Worm (Caenorhabditis elegans) whole organism, early embryonic: ENCODE measurements around the gene ins-6.
A peak's percentile ranks its signal among the peaks of the same experiment; 100 is the strongest.

Experiments
- B0310.2 ChIP-seq: sonication (generic microtip); optimal IDR thresholded peaks from 2 replicates; lab custom pipeline; 2016; ENCODE audit warnings: mild to moderate bottlenecking, missing genetic modification characterization, missing compliant biosample characterization
- F13C5.2 ChIP-seq: sonication (generic microtip); optimal IDR thresholded peaks from 2 replicates; lab custom pipeline; 2017; ENCODE audit warnings: mild to moderate bottlenecking, missing genetic modification characterization, inconsistent platforms, missing compliant biosample characterization
- aly-1 ChIP-seq: sonication (generic microtip); optimal IDR thresholded peaks from 2 replicates; lab custom pipeline; 2016; ENCODE audit warnings: missing genetic modification characterization, missing compliant biosample characterization
- ama-1 ChIP-seq: fragments of 150-350 bp; optimal IDR thresholded peaks from 2 replicates; lab custom pipeline; 2014
- ceh-13 ChIP-seq: fragments of 200-800 bp; sonication (Bioruptor generic); optimal IDR thresholded peaks from 2 replicates; lab custom pipeline; 2018; ENCODE audit warnings: mild to moderate bottlenecking, missing genetic modification characterization, missing compliant biosample characterization
- ceh-36 ChIP-seq: sonication (generic microtip); optimal IDR thresholded peaks from 2 replicates; lab custom pipeline; 2016; ENCODE audit warnings: missing genetic modification characterization, inconsistent platforms, missing compliant biosample characterization
- ets-7 ChIP-seq: sonication (generic microtip); optimal IDR thresholded peaks from 2 replicates; lab custom pipeline; 2016; ENCODE audit warnings: missing genotype, missing genetic modification characterization, missing compliant biosample characterization
- flt-1 ChIP-seq: fragments of 200-800 bp; sonication (Bioruptor generic); IDR thresholded peaks from 2 replicates; pipeline ENCODE4 v1.3.6; 2022; ENCODE audit warnings: missing genetic modification characterization, missing compliant biosample characterization
- hmbx-1 ChIP-seq: sonication (generic microtip); optimal IDR thresholded peaks from 2 replicates; lab custom pipeline; 2016; ENCODE audit warnings: mild to moderate bottlenecking, missing genetic modification characterization, missing compliant biosample characterization
- hmg-4 ChIP-seq: fragments of 200-800 bp; sonication (Bioruptor generic); optimal IDR thresholded peaks from 2 replicates; lab custom pipeline; 2018; ENCODE audit warnings: mild to moderate bottlenecking, missing genetic modification characterization, missing compliant biosample characterization
- hnd-1 ChIP-seq: sonication (generic microtip); optimal IDR thresholded peaks from 2 replicates; lab custom pipeline; 2016; ENCODE audit warnings: missing genetic modification characterization, missing compliant biosample characterization
- pes-1 ChIP-seq: fragments of 200-800 bp; sonication (Bioruptor generic); IDR thresholded peaks from 2 replicates; pipeline ENCODE4 v1.3.6; 2022; ENCODE audit warnings: missing genetic modification reagents, missing genetic modification characterization, missing compliant biosample characterization
- scrt-1 ChIP-seq: fragments of 200-800 bp; sonication (Bioruptor generic); IDR thresholded peaks from 2 replicates; pipeline ENCODE4 v1.3.6; 2022; ENCODE audit warnings: missing genetic modification characterization, missing compliant biosample characterization
- sea-1 ChIP-seq: fragments of 200-800 bp; sonication (Bioruptor generic); conservative IDR thresholded peaks from 2 replicates; pipeline ENCODE4 v1.3.6; 2022; ENCODE audit warnings: missing genetic modification characterization, missing compliant biosample characterization
- tbx-11 ChIP-seq: fragments of 200-800 bp; sonication (Bioruptor generic); IDR thresholded peaks from 2 replicates; pipeline ENCODE4 v1.3.6; 2022; ENCODE audit warnings: missing genetic modification characterization, missing compliant biosample characterization
- tbx-37 ChIP-seq: fragments of 200-800 bp; sonication (Bioruptor generic); conservative IDR thresholded peaks from 2 replicates; pipeline ENCODE4 v1.3.6; 2022; ENCODE audit warnings: missing genetic modification reagents, missing genetic modification characterization, missing compliant biosample characterization
- tra-4 ChIP-seq: sonication (generic microtip); optimal IDR thresholded peaks from 2 replicates; lab custom pipeline; 2017; ENCODE audit warnings: missing genetic modification characterization, missing compliant biosample characterization

Gene ins-6

ce11 chrII:5961317-5961716 is 38.9 kb upstream of the ins-6 start, which contains the start of gene B0034.7:
TSS of gene B0034.7 (plus strand) at chrII:5961617.
- TF ChIP-seq pes-1 (GFP tag; lab: Robert Waterston, UW), result no peak
- no peak for TF ChIP-seq ama-1
- no peak for TF ChIP-seq tbx-11 (GFP tag; lab: Robert Waterston, UW)

ce11 chrII:5962343-5962742 is 37.9 kb upstream of the ins-6 start:
- TF ChIP-seq tra-4 (no peak), flt-1 (GFP tag; lab: Robert Waterston, UW) (no peak), sea-1 (no peak), aly-1 (no peak)

ce11 chrII:5964962-5965361 is 35.3 kb upstream of the ins-6 start:
- TF ChIP-seq ets-7 (tag; lab: Kevin White, UChicago), result no peak
- no peak for TF ChIP-seq flt-1 (GFP tag; lab: Robert Waterston, UW)
- TF ChIP-seq F13C5.2, result no peak
- TF ChIP-seq tra-4, result no peak
- TF ChIP-seq ceh-13 (GFP tag; lab: Kevin White, UChicago), result no peak

ce11 chrII:5966637-5967036 is 33.6 kb upstream of the ins-6 start:
- TF ChIP-seq ets-7 (tag; lab: Kevin White, UChicago) (peak; percentile 2), ceh-13 (GFP tag; lab: Kevin White, UChicago) (no peak)

- TF ChIP-seq tra-4 (no peak), F13C5.2 (no peak), pes-1 (GFP tag; lab: Robert Waterston, UW) (no peak), hmg-4 (no peak), ceh-13 (GFP tag; lab: Kevin White, UChicago) (no peak), tbx-37 (no peak), tbx-11 (GFP tag; lab: Robert Waterston, UW) (no peak), flt-1 (GFP tag; lab: Robert Waterston, UW) (no peak), sea-1 (no peak), aly-1 (no peak), hmbx-1 (tag; lab: Kevin White, UChicago) (no peak), ets-7 (tag; lab: Kevin White, UChicago) (no peak), B0310.2 (tag; lab: Kevin White, UChicago) (no peak), scrt-1 (GFP tag; lab: Robert Waterston, UW) (no peak), hnd-1 (tag; lab: Kevin White, UChicago) (no peak), ama-1 (no peak)
Observed at ce11 chrII:5968037-5968436, 32.2 kb upstream of the ins-6 start, which contains the start of gene B0034.1. TSS of gene B0034.1 (plus strand) at chrII:5968337.

ce11 chrII:5969303-5969702 is 30.9 kb upstream of the ins-6 start, which contains the start of gene B0034.4:
TSS of gene B0034.4 (minus strand) at chrII:5969531.
- no peak for TF ChIP-seq ets-7 (tag; lab: Kevin White, UChicago)
- no peak for TF ChIP-seq flt-1 (GFP tag; lab: Robert Waterston, UW)
- no peak for TF ChIP-seq F13C5.2
- TF ChIP-seq tbx-37, result no peak
- no peak for TF ChIP-seq tbx-11 (GFP tag; lab: Robert Waterston, UW)
- no peak for TF ChIP-seq hnd-1 (tag; lab: Kevin White, UChicago)
- no peak for TF ChIP-seq pes-1 (GFP tag; lab: Robert Waterston, UW)
- no peak for TF ChIP-seq aly-1
- TF ChIP-seq hmbx-1 (tag; lab: Kevin White, UChicago), result no peak
- TF ChIP-seq sea-1, result no peak
- no peak for TF ChIP-seq hmg-4
- TF ChIP-seq tra-4, result no peak
- TF ChIP-seq B0310.2 (tag; lab: Kevin White, UChicago), result no peak
- TF ChIP-seq scrt-1 (GFP tag; lab: Robert Waterston, UW), result no peak
- TF ChIP-seq ceh-36, result no peak

ce11 chrII:5974878-5975277 is 25.4 kb upstream of the ins-6 start, which contains the start of gene B0034.5:
TSS of gene B0034.5 (minus strand) at chrII:5974978.
- no peak for TF ChIP-seq hnd-1 (tag; lab: Kevin White, UChicago)
- TF ChIP-seq sea-1, result no peak
- no peak for TF ChIP-seq hmbx-1 (tag; lab: Kevin White, UChicago)
- no peak for TF ChIP-seq F13C5.2
- TF ChIP-seq ceh-36, result no peak
- TF ChIP-seq pes-1 (GFP tag; lab: Robert Waterston, UW), result no peak
- no peak for TF ChIP-seq tbx-37
- no peak for TF ChIP-seq flt-1 (GFP tag; lab: Robert Waterston, UW)
- TF ChIP-seq tbx-11 (GFP tag; lab: Robert Waterston, UW), result no peak
- TF ChIP-seq scrt-1 (GFP tag; lab: Robert Waterston, UW), result no peak
- TF ChIP-seq aly-1, result no peak
- no peak for TF ChIP-seq ets-7 (tag; lab: Kevin White, UChicago)
- no peak for TF ChIP-seq tra-4
- no peak for TF ChIP-seq ama-1
- TF ChIP-seq ceh-13 (GFP tag; lab: Kevin White, UChicago), result no peak
- no peak for TF ChIP-seq hmg-4
- no peak for TF ChIP-seq B0310.2 (tag; lab: Kevin White, UChicago)

ce11 chrII:5988224-5988623 is 12.0 kb upstream of the ins-6 start, which contains the start of gene ins-2:
TSS of gene ins-2 (plus strand) at chrII:5988524.
- TF ChIP-seq hmg-4 (no peak), B0310.2 (tag; lab: Kevin White, UChicago) (no peak), tbx-11 (GFP tag; lab: Robert Waterston, UW) (no peak)

- TF ChIP-seq ama-1 (no peak), tra-4 (no peak), ceh-36 (no peak), hmg-4 (no peak), B0310.2 (tag; lab: Kevin White, UChicago) (no peak), ceh-13 (GFP tag; lab: Kevin White, UChicago) (no peak), pes-1 (GFP tag; lab: Robert Waterston, UW) (no peak), tbx-37 (no peak), ets-7 (tag; lab: Kevin White, UChicago) (no peak), hnd-1 (tag; lab: Kevin White, UChicago) (no peak), sea-1 (no peak), F13C5.2 (no peak), tbx-11 (GFP tag; lab: Robert Waterston, UW) (no peak), aly-1 (no peak), hmbx-1 (tag; lab: Kevin White, UChicago) (no peak), flt-1 (GFP tag; lab: Robert Waterston, UW) (no peak)
Observed at ce11 chrII:5990668-5991067, 9.6 kb upstream of the ins-6 start, which contains the start of gene ins-3. TSS of gene ins-3 (minus strand) at chrII:5990768.
